Worm (Caenorhabditis elegans) whole organism, midembryonic: ENCODE measurements around the gene chil-9.
"Not testable (repeated sequence)": the region's sequence is repeated elsewhere in the genome, so short reads cannot be mapped to it uniquely, and the experiment has no call there.

Experiments used
- T22C8.4 ChIP-seq: fragments of 200-800 bp; sonication (Bioruptor generic); IDR thresholded peaks from 2 replicates; pipeline ENCODE4 v1.3.6; 2022; ENCODE audit warnings: missing genetic modification characterization, missing compliant biosample characterization
- cog-1 ChIP-seq: sonication (generic microtip); optimal IDR thresholded peaks from 2 replicates; lab custom pipeline; 2016; ENCODE audit warnings: missing genetic modification characterization, missing compliant biosample characterization
- flt-1 ChIP-seq: fragments of 200-800 bp; sonication (Bioruptor generic); IDR thresholded peaks from 2 replicates; pipeline ENCODE4 v1.3.6; 2022; ENCODE audit warnings: missing genetic modification characterization, missing compliant biosample characterization
- klf-2 ChIP-seq: fragments of 200-800 bp; sonication (Bioruptor generic); conservative IDR thresholded peaks from 2 replicates; pipeline ENCODE4 v1.3.6; 2022; ENCODE audit warnings: missing genetic modification reagents, missing genetic modification characterization, missing compliant biosample characterization
- med-1 ChIP-seq: sonication (generic microtip); optimal IDR thresholded peaks from 2 replicates; lab custom pipeline; 2017; ENCODE audit warnings: missing genetic modification characterization, mild to moderate bottlenecking, missing compliant biosample characterization, antibody characterized with exemption, missing genetic modification reagents; ENCODE audit not compliant: insufficient read depth
- ref-1 ChIP-seq: fragments of 200-800 bp; sonication (Bioruptor generic); conservative IDR thresholded peaks from 2 replicates; pipeline ENCODE4 v1.3.6; 2022; ENCODE audit warnings: missing genetic modification reagents, missing genetic modification characterization, missing compliant biosample characterization
- tab-1 ChIP-seq: fragments of 200-800 bp; sonication (Bioruptor generic); IDR thresholded peaks from 2 replicates; pipeline ENCODE4 v1.3.6; 2022; ENCODE audit warnings: missing genetic modification characterization, missing compliant biosample characterization
- ztf-23 ChIP-seq: fragments of 200-800 bp; sonication (Bioruptor generic); IDR thresholded peaks from 2 replicates; pipeline ENCODE4 v1.3.6; 2022; ENCODE audit warnings: missing genetic modification reagents, missing genetic modification characterization, missing compliant biosample characterization
- ztf-29 ChIP-seq: fragments of 200-800 bp; sonication (Bioruptor generic); IDR thresholded peaks from 2 replicates; pipeline ENCODE4 v1.3.6; 2022; ENCODE audit warnings: missing genetic modification reagents, missing genetic modification characterization, missing compliant biosample characterization

Gene chil-9

DNA sequence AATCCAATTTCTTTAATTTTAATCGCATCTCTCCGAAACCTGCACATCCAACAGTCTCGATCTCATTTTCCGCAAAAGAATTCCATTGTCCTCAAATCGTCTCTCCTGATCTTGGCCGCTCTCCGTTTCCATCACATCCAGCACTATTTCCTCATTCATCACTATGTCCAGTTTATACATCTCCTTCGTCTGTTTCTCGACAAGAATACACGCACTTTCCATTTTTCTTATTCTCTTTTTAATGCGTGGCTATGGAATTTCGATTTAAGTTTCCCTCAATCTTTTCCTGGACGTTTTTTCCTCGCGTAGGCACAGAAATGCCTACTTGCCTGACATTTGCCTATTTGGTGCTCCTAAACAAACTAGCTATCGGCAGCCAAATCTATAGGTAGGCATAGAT, 34.7 kb upstream of the chil-9 start:
- TF ChIP-seq ztf-29 (GFP tag; lab: Robert Waterston, UW), result no peak
- TF ChIP-seq med-1 (GFP tag; lab: Kevin White, UChicago), result no peak
- TF ChIP-seq ztf-23, result no peak
- no peak for TF ChIP-seq flt-1 (GFP tag; lab: Robert Waterston, UW)
- no peak for TF ChIP-seq klf-2 (GFP tag; lab: Robert Waterston, UW)
- TF ChIP-seq cog-1 (tag; lab: Kevin White, UChicago), result no peak
- TF ChIP-seq tab-1 (GFP tag; lab: Robert Waterston, UW), result no peak
- TF ChIP-seq ref-1, result no peak
- no peak for TF ChIP-seq T22C8.4 (GFP tag; lab: Robert Waterston, UW)

- TF ChIP-seq ztf-23 (no peak), ref-1 (no peak), cog-1 (tag; lab: Kevin White, UChicago) (no peak), flt-1 (GFP tag; lab: Robert Waterston, UW) (no peak)
Measured at ce11 chrII:9874508-9875229, 29.5 kb upstream of the chil-9 start, which contains the start of the genes chil-2 and ctsa-3.2. chil-2 (minus strand) TSS chrII:9874608. ctsa-3.2 (plus strand) TSS chrII:9875179.

ce11 chrII:9872961-9873360, 27.8 kb upstream of the chil-9 start, which contains the start of gene chil-8:
chil-8 (minus strand) TSS chrII:9873061.
- TF ChIP-seq ref-1, result no peak
- TF ChIP-seq med-1 (GFP tag; lab: Kevin White, UChicago), result no peak
- no peak for TF ChIP-seq cog-1 (tag; lab: Kevin White, UChicago)
- TF ChIP-seq ztf-23, result no peak
- no peak for TF ChIP-seq ztf-29 (GFP tag; lab: Robert Waterston, UW)

- TF ChIP-seq ztf-23 (no peak), flt-1 (GFP tag; lab: Robert Waterston, UW) (no peak), T22C8.4 (GFP tag; lab: Robert Waterston, UW) (no peak), med-1 (GFP tag; lab: Kevin White, UChicago) (no peak), tab-1 (GFP tag; lab: Robert Waterston, UW) (no peak)
Measured at ce11 chrII:9871061-9871460, 25.9 kb upstream of the chil-9 start, which contains the start of gene chil-7. chil-7 (minus strand) TSS chrII:9871172.

DNA sequence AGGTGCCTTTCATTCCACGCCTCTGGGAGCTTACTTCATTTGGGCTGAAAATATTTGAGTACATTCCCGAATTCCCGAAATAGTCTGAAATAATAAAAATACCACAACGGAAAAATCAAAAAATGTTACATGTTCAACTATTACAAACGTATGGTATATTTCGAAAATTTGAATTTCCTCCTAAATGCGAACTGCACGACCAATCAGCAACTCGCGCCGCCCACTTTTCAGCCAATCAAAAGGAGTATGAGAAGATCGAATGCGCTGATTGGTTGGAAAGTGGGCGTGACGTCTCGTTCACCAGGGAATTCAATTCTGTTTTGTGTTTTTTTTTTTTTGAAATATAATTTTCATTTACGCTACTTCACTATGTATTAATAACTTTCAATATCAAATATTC, 23.6 kb upstream of the chil-9 start, which contains the start of gene old-1:
TSS of gene old-1 (minus strand) at position 50 of the 400 bp plus-strand sequence.
- no peak for TF ChIP-seq T22C8.4 (GFP tag; lab: Robert Waterston, UW)
- TF ChIP-seq tab-1 (GFP tag; lab: Robert Waterston, UW), result no peak
- TF ChIP-seq klf-2 (GFP tag; lab: Robert Waterston, UW), result no peak
- no peak for TF ChIP-seq flt-1 (GFP tag; lab: Robert Waterston, UW)
- TF ChIP-seq ztf-29 (GFP tag; lab: Robert Waterston, UW), result no peak
- no peak for TF ChIP-seq med-1 (GFP tag; lab: Kevin White, UChicago)
- no peak for TF ChIP-seq cog-1 (tag; lab: Kevin White, UChicago)
- no peak for TF ChIP-seq ref-1
- TF ChIP-seq ztf-23, result no peak

- TF ChIP-seq flt-1 (GFP tag; lab: Robert Waterston, UW) (no peak), cog-1 (tag; lab: Kevin White, UChicago) (no peak), klf-2 (GFP tag; lab: Robert Waterston, UW) (no peak), T22C8.4 (GFP tag; lab: Robert Waterston, UW) (no peak), med-1 (GFP tag; lab: Kevin White, UChicago) (no peak), tab-1 (GFP tag; lab: Robert Waterston, UW) (no peak), ztf-23 (no peak), ztf-29 (GFP tag; lab: Robert Waterston, UW) (no peak), ref-1 (no peak)
Measured at ce11 chrII:9868207-9868606, 23.1 kb upstream of the chil-9 start.

ce11 chrII:9866378-9866777, 21.2 kb upstream of the chil-9 start, which contains the start of gene chil-1:
chil-1 (minus strand) TSS chrII:9866478.
- TF ChIP-seq flt-1 (GFP tag; lab: Robert Waterston, UW); ztf-29 (GFP tag; lab: Robert Waterston, UW); ztf-23: not testable (repeated sequence)

DNA sequence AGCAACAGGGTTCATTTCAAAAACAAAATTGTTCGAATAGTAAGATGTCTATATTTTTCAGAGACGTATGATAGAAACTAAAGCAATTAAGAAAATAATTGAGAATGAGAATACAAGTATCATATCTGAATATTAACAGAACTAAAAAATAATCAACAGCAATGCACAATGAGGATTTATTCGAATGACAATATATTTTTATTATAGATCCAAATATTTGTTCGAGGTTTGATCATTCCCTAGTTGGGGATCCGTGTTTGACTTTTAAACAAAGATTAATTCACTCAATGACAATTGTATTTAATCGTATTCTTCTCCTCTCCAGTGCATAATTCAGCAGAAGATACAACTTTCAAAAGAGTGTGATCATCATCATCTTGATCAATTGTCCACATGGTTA, 17.0 kb upstream of the chil-9 start, which contains the start of gene C08H9.18:
TSS of gene C08H9.18 (minus strand) at position 101 of the 400 bp plus-strand sequence.
- TF ChIP-seq ref-1 (no peak), ztf-29 (GFP tag; lab: Robert Waterston, UW) (no peak), tab-1 (GFP tag; lab: Robert Waterston, UW) (no peak), flt-1 (GFP tag; lab: Robert Waterston, UW) (no peak), ztf-23 (no peak), T22C8.4 (GFP tag; lab: Robert Waterston, UW) (no peak), cog-1 (tag; lab: Kevin White, UChicago) (no peak), klf-2 (GFP tag; lab: Robert Waterston, UW) (no peak), med-1 (GFP tag; lab: Kevin White, UChicago) (no peak)

- TF ChIP-seq flt-1 (GFP tag; lab: Robert Waterston, UW), result no peak
- no peak for TF ChIP-seq med-1 (GFP tag; lab: Kevin White, UChicago)
Measured at ce11 chrII:9861394-9861793, 16.3 kb upstream of the chil-9 start, which contains the start of gene chil-3. chil-3 (minus strand) TSS chrII:9861494.

ce11 chrII:9859575-9859974, 14.4 kb upstream of the chil-9 start, which contains the start of gene chil-5:
chil-5 (minus strand) TSS chrII:9859675.
- no peak for TF ChIP-seq cog-1 (tag; lab: Kevin White, UChicago)
- no peak for TF ChIP-seq flt-1 (GFP tag; lab: Robert Waterston, UW)
- no peak for TF ChIP-seq ref-1
- TF ChIP-seq klf-2 (GFP tag; lab: Robert Waterston, UW), result no peak
- no peak for TF ChIP-seq ztf-23
- no peak for TF ChIP-seq T22C8.4 (GFP tag; lab: Robert Waterston, UW)
- TF ChIP-seq tab-1 (GFP tag; lab: Robert Waterston, UW), result no peak
- TF ChIP-seq ztf-29 (GFP tag; lab: Robert Waterston, UW), result no peak
- no peak for TF ChIP-seq med-1 (GFP tag; lab: Kevin White, UChicago)
